Worm (Caenorhabditis elegans) whole organism, L1 larva: Measurements from ENCODE around the gene sri-1.
"Not testable (repeated sequence)": the region's sequence is repeated elsewhere in the genome, so short reads cannot be mapped to it uniquely, and the experiment has no call there.

Source experiments
- C04F5.9 ChIP-seq: sonication (generic microtip); optimal IDR thresholded peaks from 2 replicates; lab custom pipeline; 2016; ENCODE audit warnings: missing genetic modification characterization, missing compliant biosample characterization
- C16A3.4 ChIP-seq: fragments of 150-350 bp; optimal IDR thresholded peaks from 2 replicates; lab custom pipeline; 2014; ENCODE audit warnings: missing biosample characterization, missing genetic modification characterization
- C34B4.2 ChIP-seq: sonication (generic microtip); optimal IDR thresholded peaks from 2 replicates; lab custom pipeline; 2017; ENCODE audit warnings: mild to moderate bottlenecking, missing genetic modification characterization, missing compliant biosample characterization
- blmp-1 ChIP-seq: fragments of 150-350 bp; optimal IDR thresholded peaks from 2 replicates; lab custom pipeline; 2014; ENCODE audit warnings: missing biosample characterization, missing genetic modification characterization
- ceh-8 ChIP-seq: fragments of 200-800 bp; sonication (Bioruptor generic); optimal IDR thresholded peaks from 2 replicates; lab custom pipeline; 2018; ENCODE audit warnings: mild to moderate bottlenecking, missing genetic modification characterization, moderate library complexity, missing compliant biosample characterization
- ceh-82 ChIP-seq, 3 experiments: fragments of 150-350 bp in 1 of 3; sonication (generic microtip) in 2 of 3; optimal IDR thresholded peaks; 2 replicates each; lab custom pipeline; 2014 to 2017; ENCODE audit warnings: missing biosample characterization in 3 of 3, missing genetic modification characterization in 3 of 3
- ceh-88 ChIP-seq: fragments of 200-800 bp; sonication (Bioruptor generic); IDR thresholded peaks from 2 replicates; pipeline ENCODE4 v1.3.6; 2022; ENCODE audit warnings: missing genetic modification characterization, missing compliant biosample characterization
- efl-1 ChIP-seq, 4 experiments: fragments of 150-350 bp; optimal IDR thresholded peaks in 3 of 4; peaks in 1 of 4; 1 replicate in 1 of 4; 2 replicates in 3 of 4; lab custom pipeline; 2014; ENCODE audit warnings: missing biosample characterization in 2 of 4, missing genetic modification characterization in 2 of 4, missing genetic modification reagents in 2 of 4
- egl-13 ChIP-seq: sonication (generic microtip); optimal IDR thresholded peaks from 2 replicates; lab custom pipeline; 2016; ENCODE audit warnings: missing genotype, missing genetic modification reagents, missing genetic modification characterization, missing compliant biosample characterization
- elt-3 ChIP-seq, 6 experiments: fragments of 150-350 bp in 1 of 6; sonication (generic microtip); optimal IDR thresholded peaks; 2 replicates each; lab custom pipeline; 2017 to 2018; ENCODE audit warnings: missing biosample characterization in 6 of 6, missing genetic modification characterization in 6 of 6, inconsistent platforms in 1 of 6
- fkh-8 ChIP-seq: sonication (generic microtip); optimal IDR thresholded peaks from 2 replicates; lab custom pipeline; 2016; ENCODE audit warnings: mild to moderate bottlenecking, missing genetic modification characterization, missing compliant biosample characterization
- grh-1 ChIP-seq: fragments of 200-800 bp; sonication (Bioruptor generic); IDR thresholded peaks from 2 replicates; pipeline ENCODE4 v1.3.6; 2022; ENCODE audit warnings: missing genetic modification reagents, missing genetic modification characterization, missing compliant biosample characterization
- hpl-2 ChIP-seq: fragments of 150-350 bp; optimal IDR thresholded peaks from 2 replicates; lab custom pipeline; 2014; ENCODE audit warnings: missing biosample characterization, missing genetic modification reagents, missing genetic modification characterization
- isw-1 ChIP-seq: fragments of 200-800 bp; sonication (Bioruptor generic); IDR thresholded peaks from 2 replicates; pipeline ENCODE4 v1.3.6; 2022; ENCODE audit warnings: missing genetic modification characterization, missing compliant biosample characterization
- lin-15B ChIP-seq: fragments of 150-350 bp; sonication (generic microtip); optimal IDR thresholded peaks from 3 replicates; lab custom pipeline; 2014; ENCODE audit warnings: missing biosample characterization, missing genetic modification characterization
- lir-3 ChIP-seq: sonication (generic microtip); optimal IDR thresholded peaks from 2 replicates; lab custom pipeline; 2016; ENCODE audit warnings: mild to moderate bottlenecking, missing genetic modification characterization, moderate library complexity, missing compliant biosample characterization; ENCODE audit not compliant: poor library complexity
- lsy-2 ChIP-seq, 2 experiments: fragments of 150-350 bp; optimal IDR thresholded peaks; 2 replicates each; lab custom pipeline; 2014; ENCODE audit warnings: missing biosample characterization in 2 of 2, missing genetic modification characterization in 2 of 2
- mdl-1 ChIP-seq, 2 experiments: fragments of 150-350 bp; optimal IDR thresholded peaks; 2 replicates each; lab custom pipeline; 2014 to 2017; ENCODE audit warnings: missing biosample characterization in 2 of 2, missing genetic modification characterization in 2 of 2, inconsistent platforms in 1 of 2
- mef-2 ChIP-seq: fragments of 150-350 bp; optimal IDR thresholded peaks from 2 replicates; lab custom pipeline; 2014; ENCODE audit warnings: missing biosample characterization, missing genetic modification characterization
- nhr-11 ChIP-seq: fragments of 150-350 bp; optimal IDR thresholded peaks from 2 replicates; lab custom pipeline; 2014; ENCODE audit warnings: missing biosample characterization, missing genetic modification characterization
- nhr-237 ChIP-seq: fragments of 150-350 bp; optimal IDR thresholded peaks from 2 replicates; lab custom pipeline; 2014; ENCODE audit warnings: missing biosample characterization, missing genetic modification characterization
- nhr-28 ChIP-seq: fragments of 150-350 bp; optimal IDR thresholded peaks from 2 replicates; lab custom pipeline; 2014; ENCODE audit warnings: missing biosample characterization, missing genetic modification characterization
- nhr-47 ChIP-seq: sonication (generic microtip); optimal IDR thresholded peaks from 2 replicates; lab custom pipeline; 2016; ENCODE audit warnings: mild to moderate bottlenecking, missing genetic modification characterization, moderate library complexity, missing compliant biosample characterization
- nhr-71 ChIP-seq: sonication (generic microtip); optimal IDR thresholded peaks from 2 replicates; lab custom pipeline; 2016; ENCODE audit warnings: mild to moderate bottlenecking, missing genetic modification characterization, moderate library complexity, missing compliant biosample characterization
- nhr-76 ChIP-seq: sonication (generic microtip); optimal IDR thresholded peaks from 2 replicates; lab custom pipeline; 2017; ENCODE audit warnings: missing biosample characterization, missing genetic modification characterization
- nhr-77 ChIP-seq: fragments of 150-350 bp; optimal IDR thresholded peaks from 2 replicates; lab custom pipeline; 2014; ENCODE audit warnings: missing biosample characterization, missing genetic modification characterization
- nhr-84 ChIP-seq: sonication (generic microtip); optimal IDR thresholded peaks from 2 replicates; lab custom pipeline; 2017; ENCODE audit warnings: missing biosample characterization, missing genetic modification characterization
- nhr-85 ChIP-seq: sonication (generic microtip); peaks from one replicate; lab custom pipeline; 2016; ENCODE audit warnings: missing genetic modification characterization, inconsistent platforms, missing compliant biosample characterization
- pax-3 ChIP-seq: fragments of 200-800 bp; sonication (Bioruptor generic); optimal IDR thresholded peaks from 2 replicates; lab custom pipeline; 2018; ENCODE audit warnings: mild to moderate bottlenecking, missing genetic modification characterization, moderate library complexity, missing compliant biosample characterization
- rnt-1 ChIP-seq: sonication (generic microtip); optimal IDR thresholded peaks from 2 replicates; lab custom pipeline; 2016; ENCODE audit warnings: mild to moderate bottlenecking, missing genetic modification characterization, moderate library complexity, missing compliant biosample characterization
- skn-1 ChIP-seq: fragments of 150-350 bp; optimal IDR thresholded peaks from 2 replicates; lab custom pipeline; 2014; ENCODE audit warnings: missing biosample characterization, missing genetic modification characterization
- snpc-4 ChIP-seq: fragments of 150-350 bp; optimal IDR thresholded peaks from 2 replicates; lab custom pipeline; 2014; ENCODE audit warnings: missing biosample characterization, missing genetic modification characterization
- sox-4 ChIP-seq: sonication (generic microtip); optimal IDR thresholded peaks from 2 replicates; lab custom pipeline; 2016; ENCODE audit warnings: missing genetic modification characterization, missing compliant biosample characterization
- unc-130 ChIP-seq: fragments of 150-350 bp; optimal IDR thresholded peaks from 2 replicates; lab custom pipeline; 2017; ENCODE audit warnings: missing biosample characterization, missing genetic modification characterization, inconsistent platforms
- unc-30 ChIP-seq: sonication (generic microtip); optimal IDR thresholded peaks from 2 replicates; lab custom pipeline; 2017; ENCODE audit warnings: missing biosample characterization, missing genetic modification characterization
- unc-62 ChIP-seq: fragments of 150-350 bp; optimal IDR thresholded peaks from 2 replicates; lab custom pipeline; 2014; ENCODE audit warnings: missing biosample characterization, missing genetic modification reagents, missing genetic modification characterization
- vab-15 ChIP-seq: sonication (generic microtip); optimal IDR thresholded peaks from 2 replicates; lab custom pipeline; 2017; ENCODE audit warnings: missing genotype, mild to moderate bottlenecking, missing genetic modification characterization, missing compliant biosample characterization
- xbp-1 ChIP-seq: sonication (generic microtip); optimal IDR thresholded peaks from 2 replicates; lab custom pipeline; 2016; ENCODE audit warnings: missing genetic modification characterization, missing compliant biosample characterization
- zag-1 ChIP-seq: fragments of 150-350 bp; optimal IDR thresholded peaks from 2 replicates; lab custom pipeline; 2014; ENCODE audit warnings: missing biosample characterization, missing genetic modification characterization
- ztf-11 ChIP-seq, 2 experiments: sonication (generic microtip); optimal IDR thresholded peaks; 2 replicates each; lab custom pipeline; 2016 to 2017; ENCODE audit warnings: missing genetic modification characterization in 2 of 2, missing biosample characterization in 1 of 2, missing compliant biosample characterization in 1 of 2

The sri-1 gene

DNA sequence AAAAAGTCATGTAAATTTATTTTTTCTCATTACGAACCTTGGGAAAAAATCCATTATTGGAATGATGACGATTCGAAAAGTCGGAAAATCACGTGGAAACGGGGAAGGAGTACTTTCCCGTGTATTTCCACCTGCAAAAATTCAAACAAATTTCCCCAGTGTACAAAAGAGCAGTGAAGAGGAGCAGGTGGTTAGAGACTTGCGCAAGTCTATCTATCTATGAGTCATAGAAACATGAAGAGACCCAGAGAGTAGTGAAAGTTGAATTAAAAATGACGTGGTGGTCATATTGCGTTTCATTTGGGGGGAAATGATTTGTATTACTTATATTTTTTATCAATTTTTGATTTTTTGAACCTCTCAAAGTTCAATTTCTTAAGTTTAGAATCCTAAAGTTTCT, 33.0 kb upstream of the sri-1 start, which contains the start of gene nhr-50 (continued):
- TF ChIP-seq nhr-11 (no peak), nhr-76 (no peak), sox-4 (tag; lab: Kevin White, UChicago) (peak; percentile 7), unc-30 (no peak), fkh-8 (tag; lab: Kevin White, UChicago) (peak; percentile 88), pax-3 (tag; lab: Kevin White, UChicago) (peak; percentile 36), snpc-4 (tag; lab: Kevin White, UChicago) (peak; percentile 5), ztf-11 (tag; optimal IDR thresholded peaks at IDR 0.05; lab: Kevin White, UChicago) (no peak), elt-3 (tag; optimal IDR thresholded peaks at IDR 0.05; lab: Kevin White, UChicago) (peak in 1 of 6 experiments; percentile 21), lsy-2 (tag; optimal IDR thresholded peaks at IDR 0.05; lab: Kevin White, UChicago) (peak; percentile 2 to 43), hpl-2 (GFP tag; lab: Kevin White, UChicago) (no peak), ceh-82 (tag; optimal IDR thresholded peaks at IDR 0.05; lab: Kevin White, UChicago) (peak in 2 of 3 experiments; percentile 16 to 49), rnt-1 (tag; lab: Kevin White, UChicago) (peak; percentile 10), isw-1 (no peak; the same call in 1 of the 2 replicates), nhr-237 (tag; lab: Kevin White, UChicago) (peak; percentile 18), nhr-85 (tag; lab: Kevin White, UChicago) (peak; percentile 85), blmp-1 (tag; lab: Kevin White, UChicago) (peak; percentile 88), nhr-77 (peak; percentile 51), nhr-84 (tag; lab: Kevin White, UChicago) (no peak), nhr-71 (tag; lab: Kevin White, UChicago) (peak; percentile 81), unc-62 (GFP tag; lab: Kevin White, UChicago) (no peak), lir-3 (tag; lab: Kevin White, UChicago) (no peak), nhr-47 (tag; lab: Kevin White, UChicago) (peak; percentile 61), C04F5.9 (tag; lab: Kevin White, UChicago) (no peak), ceh-88 (GFP tag; lab: Robert Waterston, UW) (no peak), vab-15 (tag; lab: Kevin White, UChicago) (no peak), unc-130 (no peak), mdl-1 (tag; optimal IDR thresholded peaks at IDR 0.05; lab: Kevin White, UChicago) (peak in 1 of 2 experiments; percentile 53), ceh-8 (GFP tag; lab: Kevin White, UChicago) (peak; percentile 38), zag-1 (tag; lab: Kevin White, UChicago) (no peak), xbp-1 (peak; percentile 17)

DNA sequence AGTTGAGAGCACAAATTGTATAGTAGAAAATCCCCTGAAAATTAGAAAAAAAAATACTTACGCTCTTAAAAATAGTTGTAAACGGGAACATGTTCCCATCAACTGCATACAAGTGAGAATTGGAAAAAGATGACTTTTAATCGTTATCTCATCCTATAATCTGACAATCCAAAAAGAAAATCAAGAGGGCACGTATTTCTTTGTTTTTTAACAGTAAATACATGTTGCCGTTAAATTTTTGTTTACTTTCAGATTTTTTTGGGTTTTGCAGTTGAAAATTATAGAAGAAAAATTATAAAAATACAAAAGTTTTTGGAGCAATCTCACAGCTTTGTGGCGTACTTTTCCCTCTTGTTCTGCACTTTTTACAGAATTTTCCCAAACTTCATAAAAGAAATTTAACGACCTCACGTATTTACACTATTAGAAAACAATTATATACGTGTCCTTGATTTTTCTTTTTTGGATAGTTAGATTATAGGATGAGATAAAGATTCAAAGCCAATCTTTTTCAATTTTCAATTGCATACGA, 29.3 kb upstream of the sri-1 start, which contains the start of the genes C06C6.9 and C06C6.8:
TSS of gene C06C6.9 (minus strand) at position 101 of the 532 bp plus-strand sequence.
TSS of gene C06C6.8 (plus strand) at position 482 of the 532 bp plus-strand sequence.
- TF ChIP-seq efl-1 (optimal IDR thresholded peaks at IDR 0.05; lab: Kevin White, UChicago) (no peak), efl-1 (GFP tag; optimal IDR thresholded peaks at IDR 0.05 in 1 of 2; lab: Kevin White, UChicago) (peak in 1 of 2 experiments; percentile 70), C34B4.2 (tag; lab: Kevin White, UChicago) (no peak)

- TF ChIP-seq C16A3.4 (tag; lab: Kevin White, UChicago); ztf-11 (tag; optimal IDR thresholded peaks at IDR 0.05; lab: Kevin White, UChicago); mef-2: not testable (repeated sequence)
Measured at ce11 chrV:15991850-15992249, 24.4 kb upstream of the sri-1 start, which contains the start of gene C06C6.7. Gene C06C6.7, plus strand, starts transcription at chrV:15992150.

DNA sequence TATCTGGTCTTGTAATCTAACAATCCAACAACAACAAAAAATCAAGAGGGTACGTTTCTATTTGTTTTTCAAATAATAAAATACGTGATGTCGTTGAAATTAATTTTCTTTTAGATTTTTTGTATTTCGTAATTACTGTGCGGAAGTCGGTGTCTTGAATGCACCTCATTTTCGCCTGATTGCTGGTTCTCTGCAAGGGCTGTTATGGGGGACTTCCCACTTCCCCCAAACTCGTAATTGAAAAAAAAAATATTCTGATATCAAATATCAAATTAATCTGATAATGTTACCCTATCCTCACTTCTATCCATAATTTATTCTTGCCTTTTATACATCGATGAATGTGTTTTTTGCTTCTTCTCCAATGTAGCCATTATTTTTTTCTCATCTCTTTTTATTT, 20.6 kb upstream of the sri-1 start, which contains the start of gene F36G9.15:
TSS of gene F36G9.15 (minus strand) at position 101 of the 400 bp plus-strand sequence.
- TF ChIP-seq sox-4 (tag; lab: Kevin White, UChicago) (no peak), nhr-84 (tag; lab: Kevin White, UChicago) (no peak), nhr-28 (tag; lab: Kevin White, UChicago) (no peak), nhr-11 (no peak), lin-15B (no peak), skn-1 (no peak), nhr-47 (tag; lab: Kevin White, UChicago) (no peak), egl-13 (tag; lab: Kevin White, UChicago) (no peak), isw-1 (no peak), grh-1 (GFP tag; lab: Robert Waterston, UW) (no peak)
